Comparison of ENCODE assay signal across 5 worm cellular contexts in the genomic region with DNA sequence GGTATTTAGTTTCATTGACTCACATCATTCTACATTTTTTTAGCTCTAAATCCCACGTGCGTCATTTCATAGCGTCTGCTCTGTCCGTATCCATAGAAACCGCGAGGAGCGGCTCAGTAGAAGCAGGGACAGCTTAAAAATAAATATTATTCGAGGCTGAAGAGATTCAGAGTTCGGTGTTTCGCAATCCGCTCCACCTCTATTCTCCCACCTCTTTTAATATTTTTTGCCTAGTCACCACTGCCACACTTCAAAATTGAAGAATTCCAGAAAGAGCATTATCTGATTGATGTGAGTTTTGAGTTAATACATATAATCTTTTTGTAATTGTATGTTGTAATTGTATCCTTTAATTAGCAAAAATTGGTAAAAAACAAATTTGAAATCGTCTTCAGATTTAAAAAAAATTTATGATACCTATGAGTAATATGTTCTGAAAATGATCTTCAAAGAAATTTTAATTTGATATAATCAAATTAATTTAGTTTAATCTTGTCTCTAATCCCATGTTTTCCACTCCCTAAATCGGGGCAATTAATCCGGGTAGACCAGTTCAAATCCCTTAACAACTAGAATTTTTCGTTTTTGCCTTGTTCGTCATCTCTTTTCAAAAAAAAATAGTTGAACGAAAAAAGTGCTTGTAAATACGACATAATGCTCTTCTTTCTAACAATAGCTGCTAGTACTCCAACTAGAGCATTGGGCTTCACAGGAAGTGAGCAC.
TF ChIP-seq lines count a peak whose summit lies in the region.

No protein-coding gene starts in this region.

TF ChIP-seq in whole organism, L1 larva, 84 proteins besides CTCF, POLR2A, EP300 and RAD21 (continues in another document):
- TF ChIP-seq ceh-90 (tag; optimal IDR thresholded peaks at IDR 0.05; lab: Kevin White, UChicago) (no peak), nhr-11 (tag; optimal IDR thresholded peaks at IDR 0.05; lab: Kevin White, UChicago) (no peak), fkh-8 (tag; optimal IDR thresholded peaks at IDR 0.05; lab: Kevin White, UChicago) (peak; percentile 87), pqm-1 (tag; optimal IDR thresholded peaks at IDR 0.05; lab: Kevin White, UChicago) (no peak), xbp-1 (tag; optimal IDR thresholded peaks at IDR 0.05; lab: Kevin White, UChicago) (no peak), lin-14 (GFP tag; optimal IDR thresholded peaks at IDR 0.05; lab: Kevin White, UChicago) (peak; percentile 25), lin-13 (GFP tag; optimal IDR thresholded peaks at IDR 0.05; lab: Kevin White, UChicago) (no peak), F16B12.6 (tag; optimal IDR thresholded peaks at IDR 0.05; lab: Kevin White, UChicago) (no peak), sptf-1 (tag; optimal IDR thresholded peaks at IDR 0.05; lab: Kevin White, UChicago) (no peak), fos-1 (tag; optimal IDR thresholded peaks at IDR 0.05; lab: Kevin White, UChicago) (no peak), elt-3 (tag; optimal IDR thresholded peaks at IDR 0.05; lab: Kevin White, UChicago) (no peak), fkh-4 (tag; optimal IDR thresholded peaks at IDR 0.05; lab: Kevin White, UChicago; ENCODE audit: borderline replicate concordance) (no peak), lin-35 (GFP tag; optimal IDR thresholded peaks at IDR 0.05; lab: Kevin White, UChicago) (no peak), dsc-1 (tag; optimal IDR thresholded peaks at IDR 0.05; lab: Kevin White, UChicago) (peak; percentile 65), mdl-1 (tag; optimal IDR thresholded peaks at IDR 0.05; lab: Kevin White, UChicago) (no peak), ets-5 (GFP tag; IDR thresholded peaks at IDR 0.05; lab: Robert Waterston, UW) (no peak), lin-15B (tag; optimal IDR thresholded peaks at IDR 0.05; lab: Kevin White, UChicago) (no peak)

TF ChIP-seq in whole organism, L2 larva, 48 proteins besides CTCF, POLR2A, EP300 and RAD21:
- no peak for TF ChIP-seq blmp-1 (tag; optimal IDR thresholded peaks at IDR 0.05; lab: Kevin White, UChicago; ENCODE audit: insufficient read depth)
- no peak for TF ChIP-seq nhr-129 (tag; optimal IDR thresholded peaks at IDR 0.05; lab: Kevin White, UChicago)
- TF ChIP-seq zag-1 (tag; optimal IDR thresholded peaks at IDR 0.05; lab: Kevin White, UChicago): no peak
- no peak for TF ChIP-seq skn-1 (tag; optimal IDR thresholded peaks at IDR 0.05; lab: Kevin White, UChicago)
- peak; percentile 15 for TF ChIP-seq nhr-25 (tag; optimal IDR thresholded peaks at IDR 0.05; lab: Kevin White, UChicago)
- no peak for TF ChIP-seq C34F6.9 (tag; optimal IDR thresholded peaks at IDR 0.05; lab: Kevin White, UChicago)
TF ChIP-seq in whole organism, L2 larva: peak in this region for 1.

TF ChIP-seq in whole organism, L4 larva, 104 proteins besides CTCF, POLR2A, EP300 and RAD21:
- TF ChIP-seq ceh-44 (GFP tag; IDR thresholded peaks at IDR 0.05; lab: Robert Waterston, UW) (no peak), egl-43 (GFP tag; IDR thresholded peaks at IDR 0.05; lab: Robert Waterston, UW) (0 out of 2 replicates have a peak, but pooled peaks have one; percentile 24)

TF ChIP-seq in whole organism, early embryonic, 17 proteins besides CTCF, POLR2A, EP300 and RAD21:
- TF ChIP-seq ceh-13 (GFP tag; optimal IDR thresholded peaks at IDR 0.05; lab: Kevin White, UChicago) (no peak), ceh-36 (tag; optimal IDR thresholded peaks at IDR 0.05; lab: Kevin White, UChicago) (peak; percentile 64)

TF ChIP-seq in whole organism, young adult, 124 proteins besides CTCF, POLR2A, EP300 and RAD21:
- TF ChIP-seq F33H1.4 (GFP tag; IDR thresholded peaks at IDR 0.05; lab: Robert Waterston, UW): no peak
- 0 out of 2 replicates have a peak, but pooled peaks have one; percentile 26 for TF ChIP-seq cebp-1 (GFP tag; IDR thresholded peaks at IDR 0.05; lab: Robert Waterston, UW)
- TF ChIP-seq cebp-1 (tag; optimal IDR thresholded peaks at IDR 0.05; lab: Kevin White, UChicago): peak; percentile 78
- TF ChIP-seq ceh-100 (GFP tag; IDR thresholded peaks at IDR 0.05; lab: Robert Waterston, UW): no peak
- TF ChIP-seq ceh-79 (tag; optimal IDR thresholded peaks at IDR 0.05; lab: Kevin White, UChicago): no peak
- no peak for TF ChIP-seq snpc-1.3 (tag; optimal IDR thresholded peaks at IDR 0.05; lab: Kevin White, UChicago; ENCODE audit: insufficient read depth)
- TF ChIP-seq ztf-18 (tag; optimal IDR thresholded peaks at IDR 0.05; lab: Kevin White, UChicago): no peak
- TF ChIP-seq nfyb-1 (GFP tag; IDR thresholded peaks at IDR 0.05; lab: Robert Waterston, UW): no peak
- no peak for TF ChIP-seq ztf-3 (GFP tag; optimal IDR thresholded peaks at IDR 0.05; lab: Kevin White, UChicago)
